Worm (Caenorhabditis elegans): Measurements from ENCODE around the gene fbxb-60.
"Not testable (repeated sequence)": the region's sequence is repeated elsewhere in the genome, so short reads cannot be mapped to it uniquely, and the experiment has no call there.

- TF ChIP-seq nhr-12 (tag; optimal IDR thresholded peaks at IDR 0.05); aly-2 (tag; optimal IDR thresholded peaks at IDR 0.05); zag-1 (tag; optimal IDR thresholded peaks at IDR 0.05); sem-4 (tag; optimal IDR thresholded peaks at IDR 0.05); unc-55 (GFP tag; optimal IDR thresholded peaks at IDR 0.05); ztf-11 (tag; optimal IDR thresholded peaks at IDR 0.05); mdl-1 (tag; optimal IDR thresholded peaks at IDR 0.05); ZK546.5 (tag; optimal IDR thresholded peaks at IDR 0.05); nhr-77 (tag; optimal IDR thresholded peaks at IDR 0.05); lin-13 (GFP tag; optimal IDR thresholded peaks at IDR 0.05); unc-62 (GFP tag; optimal IDR thresholded peaks at IDR 0.05); elt-1 (tag; optimal IDR thresholded peaks at IDR 0.05); Y55F3AM.14 (GFP tag; optimal IDR thresholded peaks at IDR 0.05); blmp-1 (tag; optimal IDR thresholded peaks at IDR 0.05; ENCODE audit: insufficient read depth): not testable (repeated sequence)
Observed at ce11 chrV:19264148-19264547, 33.5 kb upstream of the fbxb-60 start, which contains the start of gene F21D9.1.

Measured in whole organism, L2 larva.